Worm (Caenorhabditis elegans) whole organism, L1 larva: ENCODE measurements around the gene B0280.2.
A peak's percentile ranks its signal among the peaks of the same experiment; 100 is the strongest.

Source experiments
- egl-27 ChIP-seq, 2 experiments: fragments of 150-350 bp in 1 of 2; sonication (generic microtip); optimal IDR thresholded peaks; 3 replicates each; lab custom pipeline; 2017 to 2018; ENCODE audit warnings: missing biosample characterization in 2 of 2, missing genetic modification characterization in 2 of 2, missing genetic modification reagents in 2 of 2
- fkh-10 ChIP-seq: sonication (generic microtip); optimal IDR thresholded peaks from 2 replicates; lab custom pipeline; 2017; ENCODE audit warnings: missing biosample characterization, missing genetic modification reagents, missing genetic modification characterization
- lin-13 ChIP-seq: fragments of 150-350 bp; optimal IDR thresholded peaks from 2 replicates; lab custom pipeline; 2014; ENCODE audit warnings: missing biosample characterization, missing genetic modification reagents, missing genetic modification characterization
- lin-15B ChIP-seq: fragments of 150-350 bp; sonication (generic microtip); optimal IDR thresholded peaks from 3 replicates; lab custom pipeline; 2014; ENCODE audit warnings: missing biosample characterization, missing genetic modification characterization
- lsy-2 ChIP-seq, 2 experiments: fragments of 150-350 bp; optimal IDR thresholded peaks; 2 replicates each; lab custom pipeline; 2014; ENCODE audit warnings: missing biosample characterization in 2 of 2, missing genetic modification characterization in 2 of 2
- mdl-1 ChIP-seq, 2 experiments: fragments of 150-350 bp; optimal IDR thresholded peaks; 2 replicates each; lab custom pipeline; 2014 to 2017; ENCODE audit warnings: missing biosample characterization in 2 of 2, missing genetic modification characterization in 2 of 2, inconsistent platforms in 1 of 2
- mef-2 ChIP-seq: fragments of 150-350 bp; optimal IDR thresholded peaks from 2 replicates; lab custom pipeline; 2014; ENCODE audit warnings: missing biosample characterization, missing genetic modification characterization
- nhr-20 ChIP-seq: sonication (generic microtip); optimal IDR thresholded peaks from 2 replicates; lab custom pipeline; 2016; ENCODE audit warnings: mild to moderate bottlenecking, missing genetic modification characterization, missing compliant biosample characterization
- unc-130 ChIP-seq: fragments of 150-350 bp; optimal IDR thresholded peaks from 2 replicates; lab custom pipeline; 2017; ENCODE audit warnings: missing biosample characterization, missing genetic modification characterization, inconsistent platforms
- unc-86 ChIP-seq: sonication (generic microtip); optimal IDR thresholded peaks from 2 replicates; lab custom pipeline; 2016; ENCODE audit warnings: missing genetic modification characterization, missing compliant biosample characterization
- ztf-11 ChIP-seq, 2 experiments: sonication (generic microtip); optimal IDR thresholded peaks; 2 replicates each; lab custom pipeline; 2016 to 2017; ENCODE audit warnings: missing genetic modification characterization in 2 of 2, missing biosample characterization in 1 of 2, missing compliant biosample characterization in 1 of 2

DNA sequence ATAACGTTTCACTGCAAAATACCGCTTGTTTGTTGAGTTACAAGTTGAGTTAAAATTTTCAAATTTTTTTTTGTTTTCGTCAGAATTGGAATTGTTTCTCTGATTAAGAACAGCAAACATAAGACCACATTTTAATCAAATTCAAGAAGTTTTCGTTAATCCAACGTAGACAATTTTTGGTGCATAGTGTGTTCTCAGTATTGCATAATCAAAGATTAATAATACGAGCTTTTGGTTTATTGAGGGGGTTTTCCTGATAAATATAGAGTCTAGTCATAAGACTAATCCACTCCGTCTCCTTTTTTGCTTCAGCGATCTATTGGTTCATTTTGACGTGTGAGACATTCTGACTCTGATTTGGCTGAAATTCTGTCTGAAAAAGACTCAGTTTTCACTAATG, 29.3 kb upstream of the B0280.2 start, which contains the start of gene nhr-9:
- TF ChIP-seq lin-15B, result no peak
- TF ChIP-seq unc-130 (tag; lab: Kevin White, UChicago), result no peak
- TF ChIP-seq egl-27 (tag; optimal IDR thresholded peaks at IDR 0.05; lab: Kevin White, UChicago), result no peak
- TF ChIP-seq unc-86, result no peak
- TF ChIP-seq mef-2, result no peak
- no peak for TF ChIP-seq mdl-1 (tag; optimal IDR thresholded peaks at IDR 0.05; lab: Kevin White, UChicago)
- no peak for TF ChIP-seq lin-13
- no peak for TF ChIP-seq fkh-10 (GFP tag; lab: Kevin White, UChicago)
- TF ChIP-seq lsy-2 (tag; optimal IDR thresholded peaks at IDR 0.05; lab: Kevin White, UChicago), result no peak
- peak; percentile 11 for TF ChIP-seq nhr-20 (tag; lab: Kevin White, UChicago)
- no peak for TF ChIP-seq ztf-11 (tag; optimal IDR thresholded peaks at IDR 0.05; lab: Kevin White, UChicago)
